Fruit fly (Drosophila melanogaster) whole organism, prepupa: ENCODE data around the gene ZnT35C.

Experiments
- Eip78C ChIP-seq: fragments of 200-800 bp; sonication (Bioruptor generic); peaks from one replicate; lab custom pipeline; 2016; ENCODE audit warnings: missing biosample characterization, missing genetic modification characterization
- Hr4 ChIP-seq: fragments of 200-800 bp; sonication (Bioruptor generic); optimal IDR thresholded peaks from 3 replicates; lab custom pipeline; 2016; ENCODE audit warnings: missing biosample characterization, missing genetic modification characterization
- svp ChIP-seq: fragments of 200-800 bp; sonication (Bioruptor generic); peaks from one replicate; lab custom pipeline; 2016; ENCODE audit warnings: missing biosample characterization, missing genetic modification characterization

DNA sequence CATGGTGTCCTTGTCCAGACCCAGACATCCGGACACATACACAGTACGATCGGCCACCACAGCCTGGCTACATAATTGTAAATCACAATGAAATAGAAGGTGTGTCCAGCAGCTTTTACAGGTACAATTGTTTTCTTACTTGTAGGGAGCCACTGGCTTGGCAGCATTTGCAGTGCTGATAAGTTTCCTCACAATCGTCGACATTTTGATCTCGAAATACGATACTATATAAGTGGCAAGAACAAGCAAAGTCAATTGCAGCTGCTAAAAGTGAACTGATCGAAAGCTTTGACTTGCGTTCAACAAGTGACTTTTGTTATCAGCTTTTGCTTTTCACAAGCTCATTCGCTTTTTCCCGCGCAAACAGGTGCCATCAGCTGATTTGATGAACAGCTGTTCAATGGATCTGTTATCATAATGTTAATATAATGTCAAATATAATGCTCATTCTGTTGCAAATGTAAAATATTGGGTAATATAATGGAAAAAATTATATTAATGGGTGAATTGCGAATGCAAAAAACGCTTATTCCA is 27.3 kb upstream of the ZnT35C start, which contains the start of gene UK114:
- no peak for TF ChIP-seq Hr4 (GFP tag; lab: Kevin White, UChicago)
- peak; percentile 35 for TF ChIP-seq Eip78C
- TF ChIP-seq svp (GFP tag; lab: Kevin White, UChicago) = peak; percentile 96
